Worm (Caenorhabditis elegans) whole organism, young adult: ENCODE results near the gene slc-36.1.
A peak's percentile ranks its signal among the peaks of the same experiment; 100 is the strongest.

Experiments used
- B0035.1 ChIP-seq: sonication (generic microtip); optimal IDR thresholded peaks from 2 replicates; lab custom pipeline; 2016; ENCODE audit warnings: missing genetic modification characterization, mild to moderate bottlenecking, missing compliant biosample characterization, missing genotype, missing genetic modification reagents
- B0261.1 ChIP-seq: sonication (generic microtip); optimal IDR thresholded peaks from 2 replicates; lab custom pipeline; 2016; ENCODE audit warnings: mild to moderate bottlenecking, missing genetic modification characterization, moderate library complexity, missing compliant biosample characterization
- B0336.3 ChIP-seq: fragments of 200-800 bp; sonication (Bioruptor generic); IDR thresholded peaks from 2 replicates; pipeline ENCODE4 v1.3.6; 2022; ENCODE audit warnings: missing genetic modification characterization, missing compliant biosample characterization
- F37B4.10 ChIP-seq: fragments of 200-800 bp; sonication (Bioruptor generic); IDR thresholded peaks from 2 replicates; pipeline ENCODE4 v1.3.6; 2022; ENCODE audit warnings: missing genetic modification characterization, missing compliant biosample characterization
- F57A8.1 ChIP-seq: fragments of 200-800 bp; sonication (Bioruptor generic); optimal IDR thresholded peaks from 2 replicates; lab custom pipeline; 2018; ENCODE audit warnings: mild to moderate bottlenecking, missing genetic modification characterization, moderate library complexity, missing compliant biosample characterization
- T07F8.4 ChIP-seq: sonication (generic microtip); optimal IDR thresholded peaks from 2 replicates; lab custom pipeline; 2016; ENCODE audit warnings: mild to moderate bottlenecking, missing genetic modification characterization, moderate library complexity, missing compliant biosample characterization
- Y79H2A.3 ChIP-seq: fragments of 200-800 bp; sonication (Bioruptor generic); conservative IDR thresholded peaks from 2 replicates; pipeline ENCODE4 v1.3.6; 2022; ENCODE audit warnings: missing genetic modification reagents, missing genetic modification characterization, missing compliant biosample characterization
- atf-7 ChIP-seq: sonication (generic microtip); optimal IDR thresholded peaks from 2 replicates; lab custom pipeline; 2017; ENCODE audit warnings: mild to moderate bottlenecking, missing genetic modification characterization, missing compliant biosample characterization
- athp-1 ChIP-seq: sonication (generic microtip); optimal IDR thresholded peaks from 2 replicates; lab custom pipeline; 2017; ENCODE audit warnings: mild to moderate bottlenecking, missing genetic modification characterization, missing compliant biosample characterization
- attf-5 ChIP-seq: fragments of 200-800 bp; sonication (Bioruptor generic); optimal IDR thresholded peaks from 2 replicates; lab custom pipeline; 2018; ENCODE audit warnings: mild to moderate bottlenecking, missing genetic modification characterization, missing compliant biosample characterization
- attf-6 ChIP-seq: fragments of 200-800 bp; sonication (Bioruptor generic); IDR thresholded peaks from 2 replicates; pipeline ENCODE4 v1.3.6; 2022; ENCODE audit warnings: missing genetic modification reagents, missing genetic modification characterization, missing compliant biosample characterization
- bed-2 ChIP-seq: fragments of 200-800 bp; sonication (Bioruptor generic); IDR thresholded peaks from 2 replicates; pipeline ENCODE4 v1.3.6; 2022; ENCODE audit warnings: missing genetic modification reagents, missing genetic modification characterization, missing compliant biosample characterization
- cebp-1 ChIP-seq, 2 experiments: fragments of 200-800 bp in 1 of 2; sonication (Bioruptor generic) in 1 of 2; sonication (generic microtip) in 1 of 2; IDR thresholded peaks in 1 of 2; optimal IDR thresholded peaks in 1 of 2; 2 replicates each; pipeline versions ENCODE4 v1.3.6 to Lab custom; 2017 to 2022; ENCODE audit warnings: missing compliant biosample characterization in 2 of 2, missing genetic modification characterization in 2 of 2, mild to moderate bottlenecking in 1 of 2, missing genetic modification reagents in 1 of 2, moderate library complexity in 1 of 2
- cebp-2 ChIP-seq: fragments of 200-800 bp; sonication (Bioruptor generic); IDR thresholded peaks from 2 replicates; pipeline ENCODE4 v1.3.6; 2022; ENCODE audit warnings: missing genetic modification characterization, missing compliant biosample characterization
- ceh-100 ChIP-seq: fragments of 200-800 bp; sonication (Bioruptor generic); IDR thresholded peaks from 2 replicates; pipeline ENCODE4 v1.3.6; 2022; ENCODE audit warnings: missing genetic modification reagents, missing genetic modification characterization, missing compliant biosample characterization
- chd-7 ChIP-seq: sonication (generic microtip); optimal IDR thresholded peaks from 2 replicates; lab custom pipeline; 2016; ENCODE audit warnings: mild to moderate bottlenecking, missing genetic modification characterization, moderate library complexity, missing compliant biosample characterization
- dox-1 ChIP-seq: fragments of 200-800 bp; sonication (Bioruptor generic); IDR thresholded peaks from 2 replicates; pipeline ENCODE4 v1.3.6; 2022; ENCODE audit warnings: missing genetic modification reagents, missing genetic modification characterization, missing compliant biosample characterization
- efl-1 ChIP-seq: fragments of 150-350 bp; optimal IDR thresholded peaks from 2 replicates; lab custom pipeline; 2014; ENCODE audit warnings: missing biosample characterization, missing genetic modification reagents, missing genetic modification characterization
- egrh-3 ChIP-seq: fragments of 200-800 bp; sonication (Bioruptor generic); IDR thresholded peaks from 2 replicates; pipeline ENCODE4 v1.3.6; 2022; ENCODE audit warnings: missing genetic modification reagents, missing genetic modification characterization, missing compliant biosample characterization
- fkh-3 ChIP-seq: sonication (generic microtip); optimal IDR thresholded peaks from 2 replicates; lab custom pipeline; 2016; ENCODE audit warnings: mild to moderate bottlenecking, missing genetic modification characterization, missing compliant biosample characterization
- hlh-12 ChIP-seq: sonication (generic microtip); optimal IDR thresholded peaks from 2 replicates; lab custom pipeline; 2016; ENCODE audit warnings: missing genetic modification characterization, missing compliant biosample characterization
- lin-54 ChIP-seq: fragments of 200-800 bp; sonication (Bioruptor generic); optimal IDR thresholded peaks from 2 replicates; lab custom pipeline; 2018; ENCODE audit warnings: mild to moderate bottlenecking, missing genetic modification characterization, missing compliant biosample characterization
- lir-1 ChIP-seq: fragments of 200-800 bp; sonication (Bioruptor generic); conservative IDR thresholded peaks from 2 replicates; pipeline ENCODE4 v1.3.6; 2022; ENCODE audit warnings: missing genetic modification reagents, missing genetic modification characterization, missing compliant biosample characterization
- madf-6 ChIP-seq: fragments of 200-800 bp; sonication (Bioruptor generic); IDR thresholded peaks from 2 replicates; pipeline ENCODE4 v1.3.6; 2022; ENCODE audit warnings: missing genetic modification reagents, missing genetic modification characterization, missing compliant biosample characterization
- nfya-1 ChIP-seq: sonication (generic microtip); optimal IDR thresholded peaks from 2 replicates; lab custom pipeline; 2017; ENCODE audit warnings: antibody characterized with exemption, missing compliant biosample characterization, missing genetic modification characterization, borderline replicate concordance; ENCODE audit not compliant: insufficient read depth
- nfya-2 ChIP-seq: fragments of 200-800 bp; sonication (Bioruptor generic); IDR thresholded peaks from 2 replicates; pipeline ENCODE4 v1.3.6; 2022; ENCODE audit warnings: missing genetic modification reagents, missing genetic modification characterization, missing compliant biosample characterization
- nhr-120 ChIP-seq: fragments of 200-800 bp; sonication (Bioruptor generic); IDR thresholded peaks from 2 replicates; pipeline ENCODE4 v1.3.6; 2022; ENCODE audit warnings: missing genetic modification characterization, missing compliant biosample characterization
- pha-4 ChIP-seq: fragments of 150-350 bp; sonication (generic microtip); optimal IDR thresholded peaks from 2 replicates; lab custom pipeline; 2014; ENCODE audit warnings: missing biosample characterization, missing genetic modification reagents, missing genetic modification characterization
- snpc-4 ChIP-seq, 5 experiments: fragments of 150-350 bp in 1 of 5; sonication (generic microtip) in 4 of 5; optimal IDR thresholded peaks; 2 replicates each; lab custom pipeline; 2014 to 2018; ENCODE audit warnings: missing genetic modification characterization in 5 of 5, missing biosample characterization in 3 of 5, antibody characterized with exemption in 2 of 5, mild to moderate bottlenecking in 2 of 5, missing compliant biosample characterization in 2 of 5, missing genotype in 2 of 5, moderate library complexity in 2 of 5, missing genetic modification reagents in 1 of 5
- tbp1 ChIP-seq: fragments of 200-800 bp; sonication (Bioruptor generic); optimal IDR thresholded peaks from 2 replicates; lab custom pipeline; 2018; ENCODE audit warnings: mild to moderate bottlenecking, missing genetic modification characterization, missing compliant biosample characterization
- tlf-1 ChIP-seq: fragments of 200-800 bp; sonication (Bioruptor generic); optimal IDR thresholded peaks from 2 replicates; lab custom pipeline; 2018; ENCODE audit warnings: mild to moderate bottlenecking, missing genetic modification characterization, missing compliant biosample characterization
- zfh-2 ChIP-seq: fragments of 200-800 bp; sonication (Bioruptor generic); conservative IDR thresholded peaks from 2 replicates; pipeline ENCODE4 v1.3.6; 2022; ENCODE audit warnings: missing genetic modification reagents, missing genetic modification characterization, missing compliant biosample characterization
- ztf-25 ChIP-seq: fragments of 200-800 bp; sonication (Bioruptor generic); IDR thresholded peaks from 2 replicates; pipeline ENCODE4 v1.3.6; 2022; ENCODE audit warnings: missing genetic modification reagents, missing genetic modification characterization, missing compliant biosample characterization
- ztf-3 ChIP-seq: fragments of 200-800 bp; sonication (Bioruptor generic); optimal IDR thresholded peaks from 2 replicates; lab custom pipeline; 2018; ENCODE audit warnings: mild to moderate bottlenecking, missing genetic modification characterization, missing compliant biosample characterization

Gene slc-36.1

ce11 chrIII:13346785-13347184 is 39.5 kb downstream of the slc-36.1 start, which contains the start of gene mtm-6:
TSS of gene mtm-6 (plus strand) at chrIII:13347085.
- peak; percentile 27 for TF ChIP-seq atf-7
- peak; percentile 43; the same call in 1 of the 2 replicates for TF ChIP-seq B0336.3
- TF ChIP-seq attf-6: no peak
- TF ChIP-seq attf-5 (GFP tag; lab: Kevin White, UChicago): peak; percentile 9
- no peak for TF ChIP-seq ceh-100
- TF ChIP-seq tlf-1 (GFP tag; lab: Kevin White, UChicago): peak; percentile 41
- peak; percentile 40; the same call in 1 of the 2 replicates for TF ChIP-seq egrh-3 (GFP tag; lab: Robert Waterston, UW)
- no peak for TF ChIP-seq madf-6
- TF ChIP-seq nfya-2 (GFP tag; lab: Robert Waterston, UW): no peak
- peak; percentile 35; the same call in 1 of the 2 replicates for TF ChIP-seq dox-1 (GFP tag; lab: Robert Waterston, UW)
- TF ChIP-seq cebp-1 (GFP tag; IDR thresholded peaks at IDR 0.05; lab: Robert Waterston, UW): no peak
- TF ChIP-seq cebp-1 (tag; optimal IDR thresholded peaks at IDR 0.05; lab: Kevin White, UChicago): peak; percentile 43
- TF ChIP-seq fkh-3 (tag; lab: Kevin White, UChicago): peak; percentile 49
- TF ChIP-seq F37B4.10: no peak
- peak; percentile 6 for TF ChIP-seq tbp1 (GFP tag; lab: Kevin White, UChicago)
- peak; percentile 25 for TF ChIP-seq athp-1 (tag; lab: Kevin White, UChicago)
- no peak for TF ChIP-seq efl-1 (GFP tag; lab: Kevin White, UChicago)

ce11 chrIII:13347782-13348327 is 40.6 kb downstream of the slc-36.1 start:
- TF ChIP-seq Y79H2A.3 (no peak), ztf-25 (GFP tag; lab: Robert Waterston, UW) (no peak), zfh-2 (GFP tag; lab: Robert Waterston, UW) (peak; percentile 35; the same call in 1 of the 2 replicates), nhr-120 (GFP tag; lab: Robert Waterston, UW) (no peak), cebp-1 (GFP tag; IDR thresholded peaks at IDR 0.05; lab: Robert Waterston, UW) (no peak), cebp-1 (tag; optimal IDR thresholded peaks at IDR 0.05; lab: Kevin White, UChicago) (peak; percentile 48)

- TF ChIP-seq lir-1 (GFP tag; lab: Robert Waterston, UW): no peak
- TF ChIP-seq B0261.1 (tag; lab: Kevin White, UChicago): no peak
Observed at ce11 chrIII:13348891-13349290, 41.6 kb downstream of the slc-36.1 start.

- TF ChIP-seq nfya-1 (tag; lab: Kevin White, UChicago): no peak
- TF ChIP-seq bed-2 (GFP tag; lab: Robert Waterston, UW): no peak
- no peak for TF ChIP-seq cebp-2 (GFP tag; lab: Robert Waterston, UW)
- no peak for TF ChIP-seq lin-54
- TF ChIP-seq hlh-12 (tag; lab: Kevin White, UChicago): no peak
- no peak for TF ChIP-seq B0035.1 (tag; lab: Kevin White, UChicago)
- no peak for TF ChIP-seq atf-7
Observed at ce11 chrIII:13350964-13351363, 43.7 kb downstream of the slc-36.1 start.

- TF ChIP-seq efl-1 (GFP tag; lab: Kevin White, UChicago) (no peak), chd-7 (tag; lab: Kevin White, UChicago) (no peak), snpc-4 (GFP tag; optimal IDR thresholded peaks at IDR 0.05; lab: Kevin White, UChicago) (no peak), snpc-4 (tag; optimal IDR thresholded peaks at IDR 0.05; lab: Kevin White, UChicago) (no peak), ztf-3 (GFP tag; lab: Kevin White, UChicago) (no peak), T07F8.4 (tag; lab: Kevin White, UChicago) (no peak), egrh-3 (GFP tag; lab: Robert Waterston, UW) (no peak), pha-4 (tag; lab: Kevin White, UChicago) (no peak), F57A8.1 (GFP tag; lab: Kevin White, UChicago) (no peak), B0035.1 (tag; lab: Kevin White, UChicago) (no peak), attf-5 (GFP tag; lab: Kevin White, UChicago) (no peak), dox-1 (GFP tag; lab: Robert Waterston, UW) (no peak)
Observed at ce11 chrIII:13359256-13359655, 52.0 kb downstream of the slc-36.1 start, which contains the start of gene F53A2.9. TSS of gene F53A2.9 (minus strand) at chrIII:13359356.
